Fruit fly (Drosophila melanogaster): Measurements from ENCODE around the gene Tim17b2.

Gene Tim17b2

DNA sequence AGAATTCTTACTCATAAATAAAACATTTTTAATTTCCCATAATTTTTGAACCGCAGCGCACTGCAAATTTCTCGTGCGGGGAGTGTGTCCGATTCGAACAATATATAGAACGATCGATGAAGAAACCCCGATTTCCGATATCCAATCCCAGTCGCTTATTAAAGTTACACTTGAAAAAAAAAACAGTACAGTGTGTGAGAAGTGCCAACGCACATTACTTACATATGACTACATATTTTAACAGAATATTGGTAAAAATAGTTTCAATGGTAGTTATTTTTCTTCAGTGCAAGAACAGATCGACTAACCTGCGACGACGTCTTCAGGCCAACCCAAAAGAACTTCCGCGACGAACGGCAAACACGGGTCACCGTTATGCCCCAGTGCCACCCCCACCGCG is 21.5 kb upstream of the Tim17b2 start:
- TF ChIP-seq CG1620 (GFP tag; optimal IDR thresholded peaks at IDR 0.05) (no peak), bab1 (GFP tag; optimal IDR thresholded peaks at IDR 0.05) (no peak), pad (GFP tag; optimal IDR thresholded peaks at IDR 0.05) (no peak), CG33017 (tag; optimal IDR thresholded peaks at IDR 0.05) (no peak), CG7045 (GFP tag; optimal IDR thresholded peaks at IDR 0.05) (no peak), Hr96 (GFP tag; optimal IDR thresholded peaks at IDR 0.05) (no peak), CG5204 (GFP tag; optimal IDR thresholded peaks at IDR 0.05) (no peak), cnc (optimal IDR thresholded peaks at IDR 0.05) (no peak), tj (GFP tag; optimal IDR thresholded peaks at IDR 0.05) (no peak), CG14711 (tag; optimal IDR thresholded peaks at IDR 0.05) (no peak), Crg-1 (GFP tag; optimal IDR thresholded peaks at IDR 0.05) (no peak)

DNA sequence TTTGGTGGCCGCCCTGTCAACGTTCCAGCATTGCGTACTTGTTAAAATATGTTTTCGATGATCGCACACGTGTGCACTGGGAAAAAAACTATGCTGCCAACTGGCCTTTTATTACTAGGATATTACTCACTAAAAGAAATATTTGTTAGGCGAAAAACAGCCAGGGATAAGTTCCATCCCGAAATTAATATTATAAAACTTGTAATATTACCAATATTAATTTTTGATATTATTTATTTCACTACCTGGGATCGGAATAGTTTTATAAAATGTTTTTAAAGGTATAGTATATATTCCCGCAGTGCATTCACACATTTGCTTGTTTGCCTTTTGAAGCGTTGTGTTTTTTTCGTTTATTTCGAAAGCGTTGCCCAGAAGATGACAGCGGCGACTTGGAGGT is 21.0 kb upstream of the Tim17b2 start:
- TF ChIP-seq bab1 (GFP tag; optimal IDR thresholded peaks at IDR 0.05): no peak
- no peak for TF ChIP-seq CG7045 (GFP tag; optimal IDR thresholded peaks at IDR 0.05)
- no peak for TF ChIP-seq CG7101 (tag; optimal IDR thresholded peaks at IDR 0.05)
- no peak for TF ChIP-seq Clk (GFP tag; optimal IDR thresholded peaks at IDR 0.05)
- no peak for TF ChIP-seq cnc (optimal IDR thresholded peaks at IDR 0.05)
- TF ChIP-seq pad (GFP tag; optimal IDR thresholded peaks at IDR 0.05): no peak
- no peak for TF ChIP-seq CG11617 (GFP tag; optimal IDR thresholded peaks at IDR 0.05)
- TF ChIP-seq toe (GFP tag; optimal IDR thresholded peaks at IDR 0.05): no peak

DNA sequence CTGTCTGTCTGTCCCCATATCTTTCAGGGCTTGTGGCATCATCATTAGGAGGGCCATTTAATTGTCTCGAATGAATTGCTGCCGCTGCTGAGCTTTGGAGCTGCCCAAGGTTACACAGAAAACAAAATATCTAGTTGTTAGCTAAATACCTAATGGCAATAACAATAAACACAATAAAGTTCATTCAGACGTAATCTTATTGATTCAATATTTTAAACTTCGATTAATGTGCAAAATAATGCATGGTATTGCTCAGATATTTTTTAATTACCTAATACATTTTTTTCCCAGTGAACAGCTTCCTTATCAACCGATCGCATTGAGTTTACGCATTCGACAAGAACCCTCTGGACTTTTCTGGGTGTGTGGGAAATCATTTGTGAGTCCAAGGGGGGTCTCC is 19.4 kb upstream of the Tim17b2 start:
- TF ChIP-seq CG1620 (GFP tag; optimal IDR thresholded peaks at IDR 0.05): no peak
- no peak for TF ChIP-seq CG5204 (GFP tag; optimal IDR thresholded peaks at IDR 0.05)
- no peak for TF ChIP-seq toe (GFP tag; optimal IDR thresholded peaks at IDR 0.05)
- TF ChIP-seq CG7045 (GFP tag; optimal IDR thresholded peaks at IDR 0.05): no peak
- TF ChIP-seq cic (GFP tag; optimal IDR thresholded peaks at IDR 0.05): no peak
- no peak for TF ChIP-seq CG12768 (GFP tag; optimal IDR thresholded peaks at IDR 0.05)
- TF ChIP-seq Hr96 (GFP tag; optimal IDR thresholded peaks at IDR 0.05): no peak
- TF ChIP-seq CG7101 (tag; optimal IDR thresholded peaks at IDR 0.05): no peak
- TF ChIP-seq CG11617 (GFP tag; optimal IDR thresholded peaks at IDR 0.05): no peak
- no peak for TF ChIP-seq Crg-1 (GFP tag; optimal IDR thresholded peaks at IDR 0.05)
- no peak for TF ChIP-seq CG14711 (tag; optimal IDR thresholded peaks at IDR 0.05)

DNA sequence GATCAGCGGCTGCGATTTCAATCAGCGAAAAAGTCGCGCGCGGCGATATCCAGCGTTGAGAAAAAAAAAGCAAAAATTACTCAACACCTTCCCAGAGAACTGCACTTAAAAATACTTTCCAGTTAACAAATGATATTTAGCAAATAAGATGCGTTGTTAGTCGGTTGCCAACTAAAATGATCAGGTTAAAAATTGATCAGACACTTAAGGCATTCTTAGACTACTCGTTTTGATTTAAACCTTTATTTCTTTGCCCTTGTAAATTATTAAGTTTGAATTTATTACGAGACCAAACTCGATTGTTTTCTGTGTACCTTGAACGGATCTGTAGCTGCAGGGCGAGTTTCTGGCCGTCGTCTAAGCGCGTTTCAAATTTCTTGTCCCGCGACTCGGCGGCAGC is 18.6 kb upstream of the Tim17b2 start:
- TF ChIP-seq toe (GFP tag; optimal IDR thresholded peaks at IDR 0.05) (no peak), tj (GFP tag; optimal IDR thresholded peaks at IDR 0.05) (no peak), CG12768 (GFP tag; optimal IDR thresholded peaks at IDR 0.05) (no peak), cic (GFP tag; optimal IDR thresholded peaks at IDR 0.05) (no peak), CG11617 (GFP tag; optimal IDR thresholded peaks at IDR 0.05) (no peak), pad (GFP tag; optimal IDR thresholded peaks at IDR 0.05) (no peak), Hr96 (GFP tag; optimal IDR thresholded peaks at IDR 0.05) (no peak), Mnt (GFP tag; optimal IDR thresholded peaks at IDR 0.05) (no peak), CG33017 (tag; optimal IDR thresholded peaks at IDR 0.05) (no peak), Clk (GFP tag; optimal IDR thresholded peaks at IDR 0.05) (no peak), ovo (GFP tag; optimal IDR thresholded peaks at IDR 0.05) (no peak), bab1 (GFP tag; optimal IDR thresholded peaks at IDR 0.05) (no peak), cnc (optimal IDR thresholded peaks at IDR 0.05) (no peak), kay (GFP tag; ENCODE audit: borderline replicate concordance) (no peak), CG5204 (GFP tag; optimal IDR thresholded peaks at IDR 0.05) (no peak), CG14711 (tag; optimal IDR thresholded peaks at IDR 0.05) (no peak), CG1620 (GFP tag; optimal IDR thresholded peaks at IDR 0.05) (no peak), CG7101 (tag; optimal IDR thresholded peaks at IDR 0.05) (no peak)

DNA sequence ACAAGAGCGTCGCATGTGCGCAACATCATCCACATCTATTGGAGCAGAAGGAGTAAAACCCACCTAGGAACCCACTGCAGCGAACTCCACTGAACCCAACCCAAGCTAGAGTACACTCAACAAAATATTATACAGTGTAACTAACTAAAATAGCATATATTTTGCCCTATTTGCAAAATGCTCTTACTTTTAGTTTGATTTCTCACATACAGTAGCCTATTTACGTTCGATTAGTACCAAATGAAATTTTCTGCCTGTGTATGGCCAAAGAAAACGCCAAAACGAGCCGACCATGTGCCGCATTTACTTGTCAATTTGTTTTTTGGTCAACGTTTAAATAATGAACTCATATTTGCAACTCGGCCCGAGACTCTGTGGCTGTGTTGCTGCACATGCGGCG is 15.8 kb upstream of the Tim17b2 start:
- TF ChIP-seq Crg-1 (GFP tag; optimal IDR thresholded peaks at IDR 0.05): no peak
- no peak for TF ChIP-seq CG7045 (GFP tag; optimal IDR thresholded peaks at IDR 0.05)
- no peak for TF ChIP-seq bab1 (GFP tag; optimal IDR thresholded peaks at IDR 0.05)
- TF ChIP-seq cic (GFP tag; optimal IDR thresholded peaks at IDR 0.05): no peak
- TF ChIP-seq CG7101 (tag; optimal IDR thresholded peaks at IDR 0.05): no peak
- no peak for TF ChIP-seq Mnt (GFP tag; optimal IDR thresholded peaks at IDR 0.05)
- no peak for TF ChIP-seq tj (GFP tag; optimal IDR thresholded peaks at IDR 0.05)
- TF ChIP-seq Clk (GFP tag; optimal IDR thresholded peaks at IDR 0.05): no peak
- TF ChIP-seq CG12768 (GFP tag; optimal IDR thresholded peaks at IDR 0.05): no peak
- no peak for TF ChIP-seq CG14711 (tag; optimal IDR thresholded peaks at IDR 0.05)
- TF ChIP-seq cnc (optimal IDR thresholded peaks at IDR 0.05): no peak
- no peak for TF ChIP-seq pad (GFP tag; optimal IDR thresholded peaks at IDR 0.05)
- TF ChIP-seq CG1620 (GFP tag; optimal IDR thresholded peaks at IDR 0.05): no peak
- no peak for TF ChIP-seq toe (GFP tag; optimal IDR thresholded peaks at IDR 0.05)
- no peak for TF ChIP-seq ovo (GFP tag; optimal IDR thresholded peaks at IDR 0.05)
- no peak for TF ChIP-seq kay (GFP tag; ENCODE audit: borderline replicate concordance)
- no peak for TF ChIP-seq Hr96 (GFP tag; optimal IDR thresholded peaks at IDR 0.05)
- TF ChIP-seq CG5204 (GFP tag; optimal IDR thresholded peaks at IDR 0.05): no peak
- TF ChIP-seq CG11617 (GFP tag; optimal IDR thresholded peaks at IDR 0.05): no peak
- no peak for TF ChIP-seq CG33017 (tag; optimal IDR thresholded peaks at IDR 0.05)

DNA sequence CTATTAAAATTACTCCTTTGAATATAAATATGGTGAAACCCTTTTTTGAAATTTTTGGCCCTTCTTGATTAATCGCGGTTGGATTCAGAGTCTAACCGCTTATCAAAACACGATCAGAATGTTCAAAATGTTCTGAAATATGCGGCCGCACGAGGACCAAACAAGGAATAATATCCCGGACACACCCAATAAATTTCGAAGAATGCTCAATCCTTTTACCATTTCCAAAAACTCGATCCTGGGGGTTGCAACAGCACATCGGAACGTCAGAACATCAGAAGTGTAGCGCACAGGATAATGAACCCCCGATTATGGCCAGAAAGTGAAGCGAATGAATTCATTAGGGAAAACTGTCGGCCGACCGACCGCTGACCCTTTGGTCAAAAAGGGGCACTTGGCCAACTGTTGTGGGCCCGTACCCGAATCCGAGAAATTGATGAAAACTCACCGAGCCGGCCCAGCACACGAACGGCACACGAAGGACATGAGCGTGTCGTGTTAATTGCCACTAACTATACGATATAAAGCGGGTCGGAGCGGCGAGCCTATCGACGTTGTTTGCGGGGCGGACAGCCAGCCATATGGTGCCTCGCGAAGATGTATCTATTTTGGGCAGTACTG is 13.9 kb upstream of the Tim17b2 start:
- TF ChIP-seq Mnt (GFP tag; optimal IDR thresholded peaks at IDR 0.05) (no peak), ovo (GFP tag; optimal IDR thresholded peaks at IDR 0.05) (no peak), Hr96 (GFP tag; optimal IDR thresholded peaks at IDR 0.05) (no peak), kay (GFP tag; ENCODE audit: borderline replicate concordance) (no peak), toe (GFP tag; optimal IDR thresholded peaks at IDR 0.05) (no peak), pad (GFP tag; optimal IDR thresholded peaks at IDR 0.05) (no peak), CG7045 (GFP tag; optimal IDR thresholded peaks at IDR 0.05) (no peak), Clk (GFP tag; optimal IDR thresholded peaks at IDR 0.05) (no peak), Crg-1 (GFP tag; optimal IDR thresholded peaks at IDR 0.05) (no peak), cic (GFP tag; optimal IDR thresholded peaks at IDR 0.05) (no peak)
